Fruit fly (Drosophila melanogaster): ENCODE results near the gene ntc.

ntc gene

dm6 chr3L:3771406-3771935 is 34.8 kb downstream of the ntc start (continued):
- TF ChIP-seq rib (GFP tag; IDR thresholded peaks at IDR 0.05): peak; percentile 83
- no peak for TF ChIP-seq slp2 (GFP tag; optimal IDR thresholded peaks at IDR 0.05)
- TF ChIP-seq lilli (GFP tag; optimal IDR thresholded peaks at IDR 0.05): peak; percentile 64
- TF ChIP-seq CG4854 (GFP tag; optimal IDR thresholded peaks at IDR 0.05): peak; percentile 28
- no peak; the same call in 1 of the 2 replicates for TF ChIP-seq CG9215 (GFP tag; IDR thresholded peaks at IDR 0.05)
- peak; percentile 85 for TF ChIP-seq E2f1 (GFP tag; IDR thresholded peaks at IDR 0.05)
- TF ChIP-seq CG18476 (GFP tag; optimal IDR thresholded peaks at IDR 0.05): peak; percentile 19
- peak; percentile 48 for TF ChIP-seq Blimp-1 (GFP tag; optimal IDR thresholded peaks at IDR 0.05)
- TF ChIP-seq CG15269 (tag; optimal IDR thresholded peaks at IDR 0.05): peak; percentile 93
- peak; percentile 6 for TF ChIP-seq slou (GFP tag; optimal IDR thresholded peaks at IDR 0.05)
- peak; percentile 89 for TF ChIP-seq ranshi (GFP tag; IDR thresholded peaks at IDR 0.05)
- peak; percentile 66; the same call in 2 of the 3 replicates for TF ChIP-seq CG14050 (GFP tag; IDR thresholded peaks at IDR 0.05)
- TF ChIP-seq Adf1 (GFP tag; IDR thresholded peaks at IDR 0.05): peak; percentile 52
- peak; percentile 89 for TF ChIP-seq fd3F (GFP tag; optimal IDR thresholded peaks at IDR 0.05)
- peak; percentile 62 for TF ChIP-seq CG9437 (GFP tag; optimal IDR thresholded peaks at IDR 0.05)
- TF ChIP-seq CG4424 (GFP tag; optimal IDR thresholded peaks at IDR 0.05): peak; percentile 42
- peak; percentile 34 for TF ChIP-seq CG2116 (GFP tag; optimal IDR thresholded peaks at IDR 0.05)
- TF ChIP-seq CG11093 (GFP tag; IDR thresholded peaks at IDR 0.05): peak; percentile 73
- TF ChIP-seq exex (tag; optimal IDR thresholded peaks at IDR 0.05): peak; percentile 55
- TF ChIP-seq CG16779 (GFP tag; IDR thresholded peaks at IDR 0.05): peak; percentile 49; the same call in 1 of the 2 replicates
- no peak for TF ChIP-seq corto (GFP tag; optimal IDR thresholded peaks at IDR 0.05)
- TF ChIP-seq amos (GFP tag; IDR thresholded peaks at IDR 0.05; ENCODE audit: partially characterized antibody): no peak
- peak; percentile 88 for TF ChIP-seq CG2678 (tag; optimal IDR thresholded peaks at IDR 0.05)
- no peak for TF ChIP-seq pum (GFP tag; optimal IDR thresholded peaks at IDR 0.05)
- no peak for TF ChIP-seq Spps (tag; optimal IDR thresholded peaks at IDR 0.05)
- peak; percentile 25 for TF ChIP-seq CG12942 (GFP tag; optimal IDR thresholded peaks at IDR 0.05)
- TF ChIP-seq CG15514 (GFP tag; optimal IDR thresholded peaks at IDR 0.05): peak; percentile 54
- no peak for TF ChIP-seq CG15073 (GFP tag; optimal IDR thresholded peaks at IDR 0.05)
- peak; percentile 82 for TF ChIP-seq ttk (GFP tag; IDR thresholded peaks at IDR 0.05)
- TF ChIP-seq CG30020 (tag; optimal IDR thresholded peaks at IDR 0.05): peak; percentile 5
- TF ChIP-seq pros (GFP tag; optimal IDR thresholded peaks at IDR 0.05): no peak
- peak; percentile 74; the same call in 1 of the 3 replicates for TF ChIP-seq Mrtf (GFP tag; IDR thresholded peaks at IDR 0.05)
- TF ChIP-seq CG9876 (GFP tag; optimal IDR thresholded peaks at IDR 0.05): no peak
- TF ChIP-seq CrebB (tag; optimal IDR thresholded peaks at IDR 0.05): peak; percentile 70
- TF ChIP-seq yki (optimal IDR thresholded peaks at IDR 0.05): no peak
- TF ChIP-seq CG15601 (tag; optimal IDR thresholded peaks at IDR 0.05): peak; percentile 19
- peak; percentile 39 for TF ChIP-seq tin (GFP tag; optimal IDR thresholded peaks at IDR 0.05)
- peak; percentile 93 for TF ChIP-seq dysf (GFP tag; IDR thresholded peaks at IDR 0.05)
- peak; percentile 47; the same call in 1 of the 3 replicates for TF ChIP-seq CG6175 (GFP tag; IDR thresholded peaks at IDR 0.05)
- TF ChIP-seq dati (GFP tag; IDR thresholded peaks at IDR 0.05): 0 out of 2 replicates have a peak, but pooled peaks have one; percentile 11
- peak; percentile 89 for TF ChIP-seq CG8924 (tag; optimal IDR thresholded peaks at IDR 0.05)
- peak; percentile 40; the same call in 1 of the 2 replicates for TF ChIP-seq toy (GFP tag; IDR thresholded peaks at IDR 0.05)
- TF ChIP-seq CG4360 (GFP tag; IDR thresholded peaks at IDR 0.05): peak; percentile 48; the same call in 1 of the 2 replicates
- TF ChIP-seq peb (GFP tag; IDR thresholded peaks at IDR 0.05): peak; percentile 31; the same call in 1 of the 2 replicates
- TF ChIP-seq CG11504 (tag; optimal IDR thresholded peaks at IDR 0.05): peak; percentile 82
- peak; percentile 78 for TF ChIP-seq H2.0 (GFP tag; IDR thresholded peaks at IDR 0.05)
- peak; percentile 59 for TF ChIP-seq nmo (GFP tag; optimal IDR thresholded peaks at IDR 0.05)
- peak; percentile 31 for TF ChIP-seq fd96Cb (tag; optimal IDR thresholded peaks at IDR 0.05)
- TF ChIP-seq Dad (GFP tag; optimal IDR thresholded peaks at IDR 0.05): no peak
- TF ChIP-seq CG31441 (GFP tag; IDR thresholded peaks at IDR 0.05): peak; percentile 65
